Worm (Caenorhabditis elegans): ENCODE data around the gene Y67D8B.3.

DNA sequence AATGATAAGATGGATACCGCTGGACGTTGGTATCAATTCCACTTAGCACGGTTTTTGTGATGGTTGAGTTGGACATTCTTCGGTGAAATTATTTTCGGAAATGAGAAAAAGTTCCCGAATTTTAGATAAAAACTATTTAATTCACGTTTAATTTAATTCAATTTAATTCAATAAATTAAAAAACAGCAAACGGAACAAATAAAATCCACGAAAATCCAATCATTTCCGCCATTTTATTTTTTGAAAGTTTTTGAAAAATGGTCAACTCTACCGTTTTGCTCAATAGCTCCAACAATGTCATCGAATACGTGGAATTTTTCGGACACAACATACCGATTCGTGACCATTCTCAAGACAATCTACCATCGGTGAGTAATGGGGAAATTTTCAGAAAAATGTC, at the start of gene Y67D8B.3, which contains the start of gene Y67D8B.5:
- TF ChIP-seq snpc-4 (tag; optimal IDR thresholded peaks at IDR 0.05) (no peak), unc-39 (tag; optimal IDR thresholded peaks at IDR 0.05) (no peak), fos-1 (tag; optimal IDR thresholded peaks at IDR 0.05) (no peak), nhr-77 (tag; optimal IDR thresholded peaks at IDR 0.05) (no peak), unc-62 (GFP tag; optimal IDR thresholded peaks at IDR 0.05) (no peak), nhr-25 (tag; optimal IDR thresholded peaks at IDR 0.05) (no peak), nfya-1 (tag; optimal IDR thresholded peaks at IDR 0.05; ENCODE audit: insufficient read depth) (no peak), ceh-16 (tag; optimal IDR thresholded peaks at IDR 0.05) (no peak), nhr-28 (tag; optimal IDR thresholded peaks at IDR 0.05) (no peak), ama-1 (optimal IDR thresholded peaks at IDR 0.05) (no peak), aly-2 (tag; optimal IDR thresholded peaks at IDR 0.05) (no peak), nhr-12 (tag; optimal IDR thresholded peaks at IDR 0.05) (no peak)
